Worm (Caenorhabditis elegans) whole organism, L3 larva: ENCODE results near the gene nol-9.

Source experiments
- R02D3.7 ChIP-seq: fragments of 150-350 bp; optimal IDR thresholded peaks from 2 replicates; lab custom pipeline; 2014; ENCODE audit warnings: missing biosample characterization, missing genetic modification characterization
- ZK546.5 ChIP-seq: sonication (generic microtip); optimal IDR thresholded peaks from 2 replicates; lab custom pipeline; 2017; ENCODE audit warnings: missing biosample characterization, missing genetic modification characterization
- aly-2 ChIP-seq: fragments of 150-350 bp; optimal IDR thresholded peaks from 2 replicates; lab custom pipeline; 2014; ENCODE audit warnings: missing biosample characterization, missing genetic modification characterization
- ama-1 ChIP-seq: fragments of 150-350 bp; optimal IDR thresholded peaks from 2 replicates; lab custom pipeline; 2018
- ceh-28 ChIP-seq: fragments of 150-350 bp; optimal IDR thresholded peaks from 2 replicates; lab custom pipeline; 2014; ENCODE audit warnings: missing biosample characterization, missing genetic modification reagents, missing genetic modification characterization
- ceh-82 ChIP-seq: fragments of 150-350 bp; optimal IDR thresholded peaks from 2 replicates; lab custom pipeline; 2014; ENCODE audit warnings: missing biosample characterization, missing genetic modification characterization
- ceh-9 ChIP-seq: sonication (generic microtip); optimal IDR thresholded peaks from 2 replicates; lab custom pipeline; 2018; ENCODE audit warnings: missing biosample characterization, missing genetic modification characterization
- daf-12 ChIP-seq: fragments of 150-350 bp; optimal IDR thresholded peaks from 2 replicates; lab custom pipeline; 2014; ENCODE audit warnings: missing biosample characterization, missing genetic modification reagents, missing genetic modification characterization
- egl-27 ChIP-seq: sonication (generic microtip); optimal IDR thresholded peaks from 4 replicates; lab custom pipeline; 2017; ENCODE audit warnings: missing biosample characterization, missing genetic modification reagents, missing genetic modification characterization
- elt-1 ChIP-seq: fragments of 150-350 bp; optimal IDR thresholded peaks from 2 replicates; lab custom pipeline; 2014; ENCODE audit warnings: missing biosample characterization, missing genetic modification characterization
- elt-2 ChIP-seq: sonication (generic microtip); optimal IDR thresholded peaks from 2 replicates; lab custom pipeline; 2016; ENCODE audit warnings: missing genetic modification reagents, mild to moderate bottlenecking, missing genetic modification characterization, missing compliant biosample characterization
- elt-3 ChIP-seq, 3 experiments: fragments of 150-350 bp in 1 of 3; sonication (generic microtip) in 2 of 3; optimal IDR thresholded peaks; 2 replicates in 2 of 3; 4 replicates in 1 of 3; lab custom pipeline; 2014 to 2017; ENCODE audit warnings: missing biosample characterization in 3 of 3, missing genetic modification characterization in 3 of 3
- eor-1 ChIP-seq, 2 experiments: fragments of 150-350 bp; optimal IDR thresholded peaks; 2 replicates each; lab custom pipeline; 2014 to 2018; ENCODE audit warnings: missing biosample characterization in 2 of 2, missing genetic modification characterization in 2 of 2
- fkh-10 ChIP-seq: sonication (generic microtip); optimal IDR thresholded peaks from 2 replicates; lab custom pipeline; 2017; ENCODE audit warnings: missing biosample characterization, missing genetic modification reagents, missing genetic modification characterization
- fkh-2 ChIP-seq: fragments of 150-350 bp; optimal IDR thresholded peaks from 2 replicates; lab custom pipeline; 2014; ENCODE audit warnings: missing biosample characterization, missing genetic modification reagents, missing genetic modification characterization
- fos-1 ChIP-seq: fragments of 150-350 bp; optimal IDR thresholded peaks from 2 replicates; lab custom pipeline; 2014; ENCODE audit warnings: missing biosample characterization, missing genetic modification characterization
- hmg-11 ChIP-seq: sonication (generic microtip); optimal IDR thresholded peaks from 2 replicates; lab custom pipeline; 2016; ENCODE audit warnings: missing genetic modification characterization, missing compliant biosample characterization
- jun-1 ChIP-seq: fragments of 150-350 bp; optimal IDR thresholded peaks from 2 replicates; lab custom pipeline; 2014; ENCODE audit warnings: missing biosample characterization, missing genetic modification reagents, missing genetic modification characterization
- lin-15B ChIP-seq: fragments of 150-350 bp; optimal IDR thresholded peaks from 2 replicates; lab custom pipeline; 2014; ENCODE audit warnings: missing biosample characterization, missing genetic modification characterization
- mml-1 ChIP-seq: fragments of 150-350 bp; sonication (generic microtip); optimal IDR thresholded peaks from 3 replicates; lab custom pipeline; 2014; ENCODE audit warnings: missing biosample characterization, missing genetic modification characterization
- nfya-1 ChIP-seq: sonication (generic microtip); optimal IDR thresholded peaks from 2 replicates; lab custom pipeline; 2017; ENCODE audit warnings: missing genetic modification characterization, mild to moderate bottlenecking, missing compliant biosample characterization, antibody characterized with exemption, moderate library complexity; ENCODE audit not compliant: insufficient read depth
- nhr-11 ChIP-seq: fragments of 150-350 bp; optimal IDR thresholded peaks from 2 replicates; lab custom pipeline; 2014; ENCODE audit warnings: missing biosample characterization, missing genetic modification characterization
- nhr-12 ChIP-seq: fragments of 150-350 bp; optimal IDR thresholded peaks from 2 replicates; lab custom pipeline; 2014; ENCODE audit warnings: missing biosample characterization, missing genetic modification characterization
- nhr-23 ChIP-seq: fragments of 150-350 bp; optimal IDR thresholded peaks from 2 replicates; lab custom pipeline; 2014; ENCODE audit warnings: missing biosample characterization, missing genetic modification reagents, missing genetic modification characterization
- nhr-237 ChIP-seq: fragments of 150-350 bp; optimal IDR thresholded peaks from 2 replicates; lab custom pipeline; 2014; ENCODE audit warnings: missing biosample characterization, missing genetic modification characterization
- nhr-43 ChIP-seq: sonication (generic microtip); optimal IDR thresholded peaks from 2 replicates; lab custom pipeline; 2016; ENCODE audit warnings: mild to moderate bottlenecking, missing genetic modification characterization, missing compliant biosample characterization; ENCODE audit not compliant: poor library complexity, severe bottlenecking
- nhr-67 ChIP-seq: fragments of 150-350 bp; optimal IDR thresholded peaks from 2 replicates; lab custom pipeline; 2014; ENCODE audit warnings: missing biosample characterization, missing genetic modification characterization
- nhr-77 ChIP-seq: fragments of 150-350 bp; optimal IDR thresholded peaks from 2 replicates; lab custom pipeline; 2014; ENCODE audit warnings: missing biosample characterization, missing genetic modification characterization
- pqm-1 ChIP-seq: fragments of 150-350 bp; optimal IDR thresholded peaks from 2 replicates; lab custom pipeline; 2017; ENCODE audit warnings: missing biosample characterization, missing genetic modification characterization, inconsistent platforms
- skn-1 ChIP-seq: fragments of 150-350 bp; optimal IDR thresholded peaks from 2 replicates; lab custom pipeline; 2014; ENCODE audit warnings: missing biosample characterization, missing genetic modification characterization
- snpc-4 ChIP-seq: fragments of 150-350 bp; optimal IDR thresholded peaks from 2 replicates; lab custom pipeline; 2014; ENCODE audit warnings: missing biosample characterization, missing genetic modification characterization
- unc-39 ChIP-seq: sonication (generic microtip); optimal IDR thresholded peaks from 4 replicates; lab custom pipeline; 2017; ENCODE audit warnings: missing biosample characterization, missing genetic modification characterization
- unc-62 ChIP-seq: fragments of 150-350 bp; sonication (generic microtip); optimal IDR thresholded peaks from 4 replicates; lab custom pipeline; 2014; ENCODE audit warnings: missing biosample characterization, missing genetic modification reagents, missing genetic modification characterization
- zag-1 ChIP-seq: fragments of 150-350 bp; optimal IDR thresholded peaks from 2 replicates; lab custom pipeline; 2014; ENCODE audit warnings: missing biosample characterization, missing genetic modification characterization
- ztf-11 ChIP-seq: fragments of 150-350 bp; optimal IDR thresholded peaks from 2 replicates; lab custom pipeline; 2014; ENCODE audit warnings: missing biosample characterization, missing genetic modification characterization

nol-9 gene

ce11 chrIV:13460876-13461275, 38.6 kb downstream of the nol-9 start, which contains the start of gene Y38H8A.12:
Gene Y38H8A.12 (minus strand): TSS chrIV:13460976.
- no peak for TF ChIP-seq ztf-11 (tag; lab: Kevin White, UChicago)
- no peak for TF ChIP-seq ceh-9 (tag; lab: Kevin White, UChicago)
- no peak for TF ChIP-seq pqm-1
- TF ChIP-seq elt-1 = no peak
- TF ChIP-seq unc-39 (tag; lab: Kevin White, UChicago) = no peak
- TF ChIP-seq aly-2 (tag; lab: Kevin White, UChicago) = no peak
- no peak for TF ChIP-seq nhr-43 (tag; lab: Kevin White, UChicago)
- no peak for TF ChIP-seq ceh-82
- TF ChIP-seq elt-3 (tag; optimal IDR thresholded peaks at IDR 0.05; lab: Kevin White, UChicago) = no peak
- no peak for TF ChIP-seq fos-1 (tag; lab: Kevin White, UChicago)
- no peak for TF ChIP-seq ama-1 (lab: Kevin White, UChicago)
- no peak for TF ChIP-seq snpc-4 (tag; lab: Kevin White, UChicago)
- no peak for TF ChIP-seq ceh-28 (tag; lab: Kevin White, UChicago)

ce11 chrIV:13465797-13466196, 43.5 kb downstream of the nol-9 start, which contains the start of gene fezf-1:
Gene fezf-1 (plus strand): TSS chrIV:13466097.
- TF ChIP-seq nfya-1 (no peak), ama-1 (lab: Kevin White, UChicago) (no peak), daf-12 (tag; lab: Kevin White, UChicago) (no peak), nhr-67 (tag; lab: Kevin White, UChicago) (no peak), zag-1 (tag; lab: Kevin White, UChicago) (no peak), fkh-2 (no peak), egl-27 (tag; lab: Kevin White, UChicago) (no peak), hmg-11 (tag; lab: Kevin White, UChicago) (no peak), jun-1 (no peak), nhr-237 (no peak), unc-62 (GFP tag; lab: Kevin White, UChicago) (no peak), R02D3.7 (tag; lab: Kevin White, UChicago) (no peak), elt-3 (tag; optimal IDR thresholded peaks at IDR 0.05; lab: Kevin White, UChicago) (no peak), nhr-12 (tag; lab: Kevin White, UChicago) (no peak), elt-2 (tag; lab: Kevin White, UChicago) (no peak), snpc-4 (tag; lab: Kevin White, UChicago) (no peak), ceh-28 (tag; lab: Kevin White, UChicago) (no peak), ZK546.5 (tag; lab: Kevin White, UChicago) (no peak), eor-1 (tag; optimal IDR thresholded peaks at IDR 0.05; lab: Kevin White, UChicago) (no peak)

- TF ChIP-seq skn-1 (tag; lab: Kevin White, UChicago) (no peak), nfya-1 (no peak), elt-1 (no peak), ceh-9 (tag; lab: Kevin White, UChicago) (no peak), unc-62 (GFP tag; lab: Kevin White, UChicago) (no peak), nhr-77 (no peak), nhr-12 (tag; lab: Kevin White, UChicago) (no peak), nhr-11 (tag; lab: Kevin White, UChicago) (no peak), jun-1 (no peak), nhr-23 (tag; lab: Kevin White, UChicago) (no peak), ceh-82 (no peak), lin-15B (tag; lab: Kevin White, UChicago) (no peak), R02D3.7 (tag; lab: Kevin White, UChicago) (no peak), fkh-10 (no peak), egl-27 (tag; lab: Kevin White, UChicago) (no peak), ceh-28 (tag; lab: Kevin White, UChicago) (no peak), ZK546.5 (tag; lab: Kevin White, UChicago) (no peak), mml-1 (tag; lab: Kevin White, UChicago) (no peak), ama-1 (lab: Kevin White, UChicago) (no peak), zag-1 (tag; lab: Kevin White, UChicago) (no peak)
Observed at ce11 chrIV:13472011-13472410, 49.7 kb downstream of the nol-9 start, which contains the start of the genes ttbk-8.1 and Y38H8A.4. Gene ttbk-8.1 (plus strand): TSS chrIV:13472311. Gene Y38H8A.4 (minus strand): TSS chrIV:13472376.

- TF ChIP-seq fkh-10 = no peak
Observed at ce11 chrIV:13474132-13474531, 51.8 kb downstream of the nol-9 start, which contains the start of gene Y38H8A.2. Gene Y38H8A.2 (plus strand): TSS chrIV:13474432.
